Fruit fly (Drosophila melanogaster) whole organism, embryonic: Measurements from ENCODE around the gene GatB.

ENCODE experiments used
- CG33557 ChIP-seq: fragments of 200-800 bp; sonication (Bioruptor generic); optimal IDR thresholded peaks from 2 replicates; lab custom pipeline; 2019; ENCODE audit warnings: missing biosample characterization, mild to moderate bottlenecking, missing genetic modification characterization, moderate library complexity
- CoRest ChIP-seq: fragments of 200-800 bp; sonication (Bioruptor generic); optimal IDR thresholded peaks from 3 replicates; lab custom pipeline; 2018; ENCODE audit warnings: missing biosample characterization, mild to moderate bottlenecking, missing genetic modification characterization, moderate library complexity

DNA sequence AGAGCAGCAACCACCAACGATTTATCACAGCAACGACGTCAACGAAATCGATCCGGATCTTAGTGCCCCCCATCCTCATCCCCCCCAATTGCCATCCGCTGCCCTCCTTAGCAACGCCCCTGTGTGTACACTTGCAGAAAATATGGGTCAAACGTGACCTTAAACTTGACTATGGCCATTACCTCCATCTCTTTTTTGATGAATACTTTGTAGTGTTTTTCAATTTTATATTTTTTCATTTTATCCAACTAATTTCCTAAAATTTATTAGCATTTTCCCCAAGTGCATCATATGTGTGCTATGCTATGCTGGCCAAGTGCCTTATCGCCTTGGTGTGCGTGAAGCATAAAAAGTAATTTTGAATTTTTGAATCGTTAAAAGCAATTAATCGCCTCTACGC is 12.9 kb upstream of the GatB start:
- no peak for TF ChIP-seq CG33557
- no peak for TF ChIP-seq CoRest
